Worm (Caenorhabditis elegans) whole organism, L4/young adult: ENCODE measurements around the gene cox-6B.
A peak's percentile ranks its signal among the peaks of the same experiment; 100 is the strongest.

ENCODE experiments used
- W03F9.2 ChIP-seq: fragments of 150-350 bp; optimal IDR thresholded peaks from 2 replicates; lab custom pipeline; 2014; ENCODE audit warnings: missing biosample characterization, missing genetic modification characterization
- dao-5 ChIP-seq: sonication (generic microtip); optimal IDR thresholded peaks from 2 replicates; lab custom pipeline; 2016; ENCODE audit warnings: missing genotype, missing genetic modification characterization, moderate library complexity, missing compliant biosample characterization
- him-1 ChIP-seq: sonication (generic microtip); optimal IDR thresholded peaks from 2 replicates; lab custom pipeline; 2016; ENCODE audit warnings: missing genotype, missing genetic modification reagents, missing genetic modification characterization, missing compliant biosample characterization

The cox-6B gene

DNA sequence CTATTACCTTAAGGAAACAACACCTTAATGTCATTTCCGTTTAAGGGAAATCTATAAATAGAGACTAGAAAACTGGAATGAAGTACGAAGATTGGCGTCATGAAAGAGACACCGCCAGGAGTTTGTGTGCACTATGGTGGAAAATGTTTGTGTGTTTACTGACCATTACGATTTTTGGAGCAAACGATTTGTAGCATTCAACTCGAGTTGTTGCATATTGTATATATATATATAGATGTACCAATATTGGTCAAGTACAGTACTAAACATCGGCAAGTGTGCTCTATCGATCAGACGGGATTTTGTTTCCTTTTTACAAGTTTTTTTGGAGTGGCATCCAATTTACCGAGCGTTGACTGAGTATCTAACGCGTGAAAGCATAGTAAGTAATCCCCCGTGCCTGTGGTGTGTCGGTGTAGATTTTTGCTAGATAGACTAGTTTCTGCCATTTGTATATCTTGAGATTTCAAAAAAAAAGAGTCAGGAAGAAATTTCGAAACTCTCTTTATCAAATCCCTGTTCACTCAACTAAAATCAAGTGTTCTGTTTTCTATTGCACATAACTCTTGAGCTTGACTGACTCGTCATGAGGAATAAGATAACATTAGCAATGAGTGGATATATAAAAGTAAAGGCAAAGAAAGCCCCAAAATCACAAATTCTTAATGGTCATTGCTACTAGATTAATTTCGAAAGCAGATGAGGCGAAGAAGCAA, 102.5 kb downstream of the cox-6B start, which contains the start of the genes twk-45 and Y71H2AM.25:
Gene twk-45 (minus strand): TSS at position 101 of the 716 bp plus-strand sequence.
Gene Y71H2AM.25 (plus strand): TSS at position 666 of the 716 bp plus-strand sequence.
- no peak for TF ChIP-seq W03F9.2 (tag; lab: Kevin White, UChicago)
- TF ChIP-seq him-1 (tag; lab: Kevin White, UChicago) = no peak
- no peak for TF ChIP-seq dao-5 (tag; lab: Kevin White, UChicago)

DNA sequence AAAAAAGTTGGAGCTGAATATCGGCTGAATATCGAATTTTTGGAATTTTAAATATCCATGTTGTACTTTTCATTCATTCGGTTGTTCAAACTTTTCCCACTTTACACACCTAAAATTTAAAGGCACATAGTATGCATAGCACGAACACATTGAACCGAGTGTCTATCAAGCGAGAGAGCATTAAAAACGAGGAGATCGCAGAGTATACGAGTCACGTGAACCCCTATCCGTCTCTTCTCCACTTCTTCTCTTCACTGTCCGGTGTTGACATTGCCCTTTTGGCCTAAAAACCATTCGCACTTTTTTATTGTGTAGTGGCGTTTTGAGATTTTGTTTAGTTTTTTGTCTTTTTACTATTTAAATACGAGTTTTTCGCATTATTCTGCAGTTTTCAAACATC, 105.0 kb downstream of the cox-6B start:
- TF ChIP-seq him-1 (tag; lab: Kevin White, UChicago) (no peak), dao-5 (tag; lab: Kevin White, UChicago) (no peak), W03F9.2 (tag; lab: Kevin White, UChicago) (peak; percentile 47)

DNA sequence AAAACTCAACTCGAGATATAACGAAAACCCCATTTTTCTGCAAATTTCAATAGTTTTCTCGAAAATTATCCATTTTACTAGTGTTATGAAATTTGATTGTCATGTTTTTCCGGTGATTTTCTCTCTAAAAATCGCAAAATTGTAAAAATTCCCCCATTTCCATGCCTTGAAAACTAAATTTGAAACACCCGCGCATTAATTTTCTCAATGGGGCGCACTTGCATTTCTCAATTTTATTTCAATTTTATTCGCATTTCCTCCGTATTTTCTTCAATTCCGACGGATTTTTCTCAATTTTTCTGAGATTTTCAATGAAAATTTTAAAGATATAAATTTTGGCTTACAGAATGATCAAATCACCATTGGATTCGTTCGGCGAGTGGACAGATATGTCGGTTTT, 105.6 kb downstream of the cox-6B start, which contains the start of gene Y71H2AM.3:
Gene Y71H2AM.3 (plus strand): TSS at position 347 of the 400 bp plus-strand sequence.
- no peak for TF ChIP-seq him-1 (tag; lab: Kevin White, UChicago)
- TF ChIP-seq W03F9.2 (tag; lab: Kevin White, UChicago) = no peak
- TF ChIP-seq dao-5 (tag; lab: Kevin White, UChicago) = no peak

DNA sequence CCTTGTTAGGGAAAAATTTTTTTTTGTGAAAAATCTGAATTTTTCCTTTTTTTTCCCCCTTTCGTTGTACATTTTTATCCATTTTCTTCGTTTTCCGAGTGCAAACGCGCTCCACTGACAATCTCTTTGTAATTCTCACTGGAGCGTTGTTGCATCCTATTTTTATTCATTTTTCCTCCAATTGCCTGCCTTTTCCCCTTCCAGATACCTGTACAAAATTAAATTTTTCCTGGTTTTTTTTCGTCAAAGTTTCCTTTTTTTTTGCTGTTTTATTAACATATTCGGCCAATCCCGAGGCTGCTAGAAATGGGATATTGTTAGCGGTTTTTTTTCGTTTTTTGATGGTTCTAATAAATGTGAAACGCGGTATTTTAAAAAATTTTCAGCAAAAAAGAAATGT, 111.9 kb downstream of the cox-6B start:
- TF ChIP-seq him-1 (tag; lab: Kevin White, UChicago) (no peak), dao-5 (tag; lab: Kevin White, UChicago) (no peak), W03F9.2 (tag; lab: Kevin White, UChicago) (no peak)

DNA sequence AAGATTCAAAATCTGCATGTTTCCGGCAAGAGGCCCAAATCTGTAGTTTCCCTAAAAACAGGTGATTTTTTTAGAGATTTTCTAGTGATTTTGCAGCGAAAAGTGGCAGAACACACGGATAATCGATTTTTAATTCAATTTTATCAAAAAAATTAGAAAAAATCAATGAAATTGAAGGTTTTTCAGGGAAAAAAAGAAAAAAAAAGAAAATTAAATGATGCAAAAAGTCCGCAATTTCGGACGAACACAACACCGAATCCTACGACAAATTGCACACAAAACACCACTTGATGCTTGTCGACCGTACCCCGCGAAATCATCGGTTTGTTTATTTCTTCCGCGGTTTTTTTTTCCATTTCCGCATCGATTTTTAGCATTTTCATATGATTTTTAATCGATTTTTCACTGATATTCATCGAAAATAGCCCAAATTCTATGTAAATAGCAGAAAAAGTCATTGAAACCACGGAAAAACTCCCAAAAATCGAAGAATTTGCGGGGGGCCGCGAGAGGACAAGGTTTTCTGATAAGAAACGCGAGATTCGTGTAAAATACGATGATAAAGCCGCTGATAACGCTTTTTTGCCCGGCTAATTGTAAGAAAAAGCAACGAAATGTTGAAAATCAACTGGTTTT, 115.6 kb downstream of the cox-6B start, which contains the start of gene tufm-1:
Gene tufm-1 (minus strand): TSS at position 51 of the 636 bp plus-strand sequence.
- TF ChIP-seq dao-5 (tag; lab: Kevin White, UChicago) = no peak
- TF ChIP-seq W03F9.2 (tag; lab: Kevin White, UChicago) = peak; percentile 77

DNA sequence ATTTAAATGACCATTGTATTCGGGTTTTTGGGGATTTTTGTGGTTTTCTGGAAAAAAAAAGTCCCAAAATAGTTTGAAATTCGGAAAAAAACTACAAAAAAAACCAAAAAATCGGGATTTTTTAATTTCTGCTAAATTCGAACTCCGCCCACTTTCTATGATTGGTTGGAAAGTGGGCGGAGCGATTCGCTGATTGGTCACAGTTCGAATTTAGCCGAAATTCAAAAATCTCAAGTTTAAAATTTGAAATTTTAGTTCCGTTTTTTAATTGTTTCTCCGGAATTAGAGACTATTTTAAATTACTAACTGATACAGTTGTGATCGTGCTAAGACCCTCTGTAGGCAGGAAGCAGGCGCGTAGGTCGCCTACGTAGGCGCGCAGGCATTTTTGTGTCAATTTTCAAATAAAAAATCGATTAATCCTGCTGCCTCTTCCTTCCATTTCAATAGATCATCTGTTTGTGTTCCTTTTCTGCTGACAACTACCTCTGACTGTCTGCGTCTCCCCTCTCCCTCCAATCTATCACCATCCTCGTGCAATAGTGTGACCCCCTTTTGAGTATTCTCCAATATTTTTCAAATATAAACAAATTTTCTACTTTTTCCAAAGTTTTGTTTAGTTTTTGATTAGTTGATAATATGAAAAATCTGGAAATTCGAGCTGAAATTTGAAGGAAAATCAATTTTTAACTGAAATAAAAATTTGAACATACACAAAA, 116.9 kb downstream of the cox-6B start:
- TF ChIP-seq W03F9.2 (tag; lab: Kevin White, UChicago) (no peak), him-1 (tag; lab: Kevin White, UChicago) (no peak), dao-5 (tag; lab: Kevin White, UChicago) (no peak)

DNA sequence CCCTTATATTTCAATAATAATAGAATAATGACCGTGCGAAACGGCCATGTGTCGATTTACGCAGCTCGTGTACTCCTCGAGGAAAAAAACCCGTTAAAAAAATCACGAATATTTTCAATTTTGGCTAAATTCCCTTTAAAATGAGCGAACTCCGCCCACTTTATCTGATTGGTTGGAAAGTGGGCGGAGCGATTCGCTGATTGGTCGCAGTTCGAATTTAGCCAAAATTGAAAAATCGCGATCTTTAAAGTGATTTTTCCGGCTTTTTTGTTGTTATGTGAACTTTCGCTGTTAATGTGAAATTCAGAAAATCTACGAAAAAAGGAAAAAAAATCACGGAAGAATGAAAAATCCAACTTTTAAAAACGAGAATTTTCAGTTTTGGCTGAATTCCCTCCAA, 118.4 kb downstream of the cox-6B start:
- TF ChIP-seq him-1 (tag; lab: Kevin White, UChicago) (no peak), dao-5 (tag; lab: Kevin White, UChicago) (no peak)

DNA sequence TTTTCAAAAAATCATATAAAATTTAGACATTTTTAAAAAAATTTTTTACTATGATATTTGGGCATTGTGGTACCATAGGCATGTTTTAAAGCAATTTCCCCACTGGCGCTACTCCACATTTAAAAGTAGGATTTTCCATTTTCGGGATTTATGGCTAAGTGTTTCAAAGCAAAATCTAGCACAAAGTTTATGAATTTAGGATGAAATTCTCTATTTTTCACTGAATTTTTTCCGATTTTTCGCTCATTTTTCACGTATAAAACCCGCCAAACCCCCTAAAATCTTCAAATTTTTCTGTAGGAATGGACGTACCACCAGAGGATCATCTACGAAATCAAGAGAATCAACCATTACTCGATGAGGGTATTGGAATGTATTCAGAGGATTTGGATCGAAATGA, 119.5 kb downstream of the cox-6B start, which contains the start of gene pipp-4P:
Gene pipp-4P (plus strand): TSS at position 301 of the 400 bp plus-strand sequence.
- TF ChIP-seq dao-5 (tag; lab: Kevin White, UChicago) = no peak
- TF ChIP-seq him-1 (tag; lab: Kevin White, UChicago) = no peak
- TF ChIP-seq W03F9.2 (tag; lab: Kevin White, UChicago) = no peak

DNA sequence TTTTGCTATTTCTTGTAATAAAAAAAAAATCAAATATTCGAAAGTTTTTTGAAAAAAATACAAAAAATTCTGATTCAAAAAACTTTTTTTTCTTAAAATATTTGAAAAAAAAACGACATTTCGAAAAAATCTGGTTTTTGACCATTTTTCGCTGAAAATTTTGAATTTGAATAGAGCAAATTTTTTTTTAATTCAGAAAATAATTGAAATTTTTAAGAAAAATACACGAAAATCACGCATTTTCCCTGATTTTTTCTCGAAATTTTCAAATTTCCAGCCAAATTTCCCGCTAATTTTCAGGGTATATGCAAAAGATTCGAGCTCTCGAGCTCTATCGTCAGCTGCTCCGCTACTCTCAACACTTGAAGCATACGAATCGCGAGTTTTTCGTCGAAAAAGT, 127.3 kb downstream of the cox-6B start, which contains the start of gene Y71H2AM.1:
Gene Y71H2AM.1 (plus strand): TSS at position 301 of the 400 bp plus-strand sequence.
- TF ChIP-seq him-1 (tag; lab: Kevin White, UChicago) (no peak), W03F9.2 (tag; lab: Kevin White, UChicago) (no peak), dao-5 (tag; lab: Kevin White, UChicago) (no peak)

DNA sequence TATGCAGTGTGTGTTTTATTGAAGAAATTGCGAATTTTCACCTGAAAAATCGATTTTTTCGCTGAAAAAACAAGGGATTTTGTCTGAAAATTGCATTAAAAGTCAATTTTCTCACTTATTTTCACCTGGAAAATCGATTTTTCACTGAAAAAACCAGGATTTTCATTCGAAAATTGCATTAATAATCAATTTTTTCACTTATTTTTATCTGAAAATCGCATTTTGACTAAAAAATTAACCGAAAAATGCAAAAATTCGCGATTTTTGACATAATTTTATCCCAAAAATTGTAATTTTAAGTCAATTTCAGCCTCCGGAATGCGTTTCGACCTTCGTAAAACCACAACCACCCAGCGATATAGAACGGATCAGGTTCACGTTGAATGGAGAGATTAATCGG, 133.0 kb downstream of the cox-6B start, which contains the start of gene Y71H2AM.29:
Gene Y71H2AM.29 (plus strand): TSS at position 301 of the 400 bp plus-strand sequence.
- no peak for TF ChIP-seq dao-5 (tag; lab: Kevin White, UChicago)
- no peak for TF ChIP-seq W03F9.2 (tag; lab: Kevin White, UChicago)
- TF ChIP-seq him-1 (tag; lab: Kevin White, UChicago) = no peak

DNA sequence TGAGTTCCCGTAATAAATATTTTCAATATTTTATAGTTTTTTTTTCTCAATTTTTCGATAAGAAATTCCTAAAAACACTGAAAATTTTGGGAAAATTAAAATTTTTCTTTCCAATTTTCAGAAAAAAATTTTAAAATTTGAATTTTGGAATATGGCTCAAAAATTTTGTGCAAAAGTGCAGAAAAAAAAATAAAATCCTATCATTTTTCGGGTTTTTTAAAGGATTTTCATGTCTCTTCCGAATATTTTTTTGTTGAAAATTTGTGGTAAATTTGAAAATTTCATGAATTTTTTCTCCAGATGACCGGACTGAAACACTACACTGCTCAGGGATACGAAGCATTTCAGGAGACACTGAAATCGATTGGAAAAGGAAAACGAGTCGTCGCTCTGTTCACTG, 134.9 kb downstream of the cox-6B start, which contains the start of gene txdc-17:
Gene txdc-17 (plus strand): TSS at position 301 of the 400 bp plus-strand sequence.
- no peak for TF ChIP-seq W03F9.2 (tag; lab: Kevin White, UChicago)
- no peak for TF ChIP-seq dao-5 (tag; lab: Kevin White, UChicago)
- TF ChIP-seq him-1 (tag; lab: Kevin White, UChicago) = no peak

DNA sequence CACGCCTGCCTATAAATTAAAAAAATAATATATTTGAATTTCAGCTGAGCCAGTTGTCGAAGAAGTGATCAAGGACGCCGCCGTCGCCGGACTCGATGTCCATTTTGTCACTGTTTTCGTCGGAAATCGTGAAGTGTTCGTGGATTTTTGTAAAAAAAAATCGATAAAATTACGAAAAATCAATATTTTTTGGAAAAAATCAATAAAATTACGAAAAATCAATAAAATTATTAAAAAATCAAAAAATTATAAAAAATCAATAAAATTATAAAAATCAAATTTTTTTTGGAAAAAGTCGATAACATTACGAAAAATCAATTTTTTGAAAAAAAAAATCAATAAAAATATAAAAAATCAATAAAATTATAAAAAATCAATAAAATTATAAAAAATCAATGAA, 135.5 kb downstream of the cox-6B start:
- TF ChIP-seq him-1 (tag; lab: Kevin White, UChicago) = no peak
- no peak for TF ChIP-seq dao-5 (tag; lab: Kevin White, UChicago)
- no peak for TF ChIP-seq W03F9.2 (tag; lab: Kevin White, UChicago)
